Fruit fly (Drosophila melanogaster): Measurements from ENCODE around the gene eyg.

The eyg gene

dm6 chr3L:12432392-12433012, 35.3 kb downstream of the eyg start, which contains the start of gene toe:
TSS of gene toe (minus strand) at chr3L:12432668.
- no peak for TF ChIP-seq Atf3 (GFP tag; optimal IDR thresholded peaks at IDR 0.05)
- TF ChIP-seq chinmo (GFP tag; IDR thresholded peaks at IDR 0.05; ENCODE audit: partially characterized antibody) = 0 out of 4 replicates have a peak, but pooled peaks have one; percentile 35
- no peak for TF ChIP-seq Kr (GFP tag; optimal IDR thresholded peaks at IDR 0.05)
- no peak for TF ChIP-seq ham (GFP tag; IDR thresholded peaks at IDR 0.05)
- no peak for TF ChIP-seq pb (GFP tag; optimal IDR thresholded peaks at IDR 0.05)
- no peak for TF ChIP-seq gcm2 (GFP tag; optimal IDR thresholded peaks at IDR 0.05)
- TF ChIP-seq crp (GFP tag; optimal IDR thresholded peaks at IDR 0.05) = no peak
- no peak for TF ChIP-seq CG9437 (GFP tag; optimal IDR thresholded peaks at IDR 0.05)
- TF ChIP-seq en (GFP tag; optimal IDR thresholded peaks at IDR 0.05) = no peak
- no peak for TF ChIP-seq crc (GFP tag; optimal IDR thresholded peaks at IDR 0.05)
- TF ChIP-seq Nf-YC (tag; optimal IDR thresholded peaks at IDR 0.05) = peak; percentile 53
- TF ChIP-seq jigr1 (GFP tag; IDR thresholded peaks at IDR 0.05) = no peak
- TF ChIP-seq sqz (GFP tag; optimal IDR thresholded peaks at IDR 0.05) = peak; percentile 75
- TF ChIP-seq Atf6 (GFP tag; IDR thresholded peaks at IDR 0.05) = no peak
- TF ChIP-seq CG13624 (GFP tag; optimal IDR thresholded peaks at IDR 0.05) = no peak
- no peak for TF ChIP-seq ranshi (GFP tag; IDR thresholded peaks at IDR 0.05)
- TF ChIP-seq CG7372 (GFP tag; IDR thresholded peaks at IDR 0.05) = no peak
- TF ChIP-seq Dref (GFP tag; IDR thresholded peaks at IDR 0.05) = no peak
- TF ChIP-seq z (GFP tag; IDR thresholded peaks at IDR 0.05) = peak; percentile 96
- TF ChIP-seq CG18764 (GFP tag; optimal IDR thresholded peaks at IDR 0.05) = no peak
- TF ChIP-seq Asciz (GFP tag; optimal IDR thresholded peaks at IDR 0.05) = no peak
- TF ChIP-seq seq (GFP tag; IDR thresholded peaks at IDR 0.05) = no peak
- TF ChIP-seq CG13775 (GFP tag; optimal IDR thresholded peaks at IDR 0.05) = no peak
- TF ChIP-seq Myb (GFP tag; optimal IDR thresholded peaks at IDR 0.05) = no peak
- no peak for TF ChIP-seq CkIIα-i1 (GFP tag; IDR thresholded peaks at IDR 0.05)
- no peak for TF ChIP-seq klu (GFP tag; IDR thresholded peaks at IDR 0.05)
- no peak for TF ChIP-seq disco-r (GFP tag; optimal IDR thresholded peaks at IDR 0.05)
- no peak for TF ChIP-seq HHEX (GFP tag; optimal IDR thresholded peaks at IDR 0.05)
- TF ChIP-seq HLHmδ (GFP tag; optimal IDR thresholded peaks at IDR 0.05) = no peak
- TF ChIP-seq CG4424 (GFP tag; optimal IDR thresholded peaks at IDR 0.05) = no peak
- no peak for TF ChIP-seq abd-A (tag; optimal IDR thresholded peaks at IDR 0.05)
- no peak for TF ChIP-seq CG8765 (GFP tag; IDR thresholded peaks at IDR 0.05)
- no peak for TF ChIP-seq CG12155 (GFP tag; optimal IDR thresholded peaks at IDR 0.05)
- no peak for TF ChIP-seq hth (optimal IDR thresholded peaks at IDR 0.05)
- no peak for TF ChIP-seq cad (GFP tag; optimal IDR thresholded peaks at IDR 0.05)
- TF ChIP-seq CG32772 (GFP tag; IDR thresholded peaks at IDR 0.05) = 0 out of 2 replicates have a peak, but pooled peaks have one; percentile 10
- no peak for TF ChIP-seq sr (GFP tag; IDR thresholded peaks at IDR 0.05)
- TF ChIP-seq gce (GFP tag; IDR thresholded peaks at IDR 0.05) = 0 out of 3 replicates have a peak, but pooled peaks have one; percentile 32
- TF ChIP-seq slou (GFP tag; optimal IDR thresholded peaks at IDR 0.05) = no peak
- no peak for TF ChIP-seq fd96Cb (tag; optimal IDR thresholded peaks at IDR 0.05)
- no peak for TF ChIP-seq CG10462 (GFP tag; optimal IDR thresholded peaks at IDR 0.05)
- no peak for TF ChIP-seq CG6791 (GFP tag; IDR thresholded peaks at IDR 0.05; ENCODE audit: partially characterized antibody)
- no peak for TF ChIP-seq pzg (GFP tag; optimal IDR thresholded peaks at IDR 0.05)
- peak; percentile 80 for TF ChIP-seq cg (GFP tag; optimal IDR thresholded peaks at IDR 0.05)
- no peak for TF ChIP-seq ERR (GFP tag; optimal IDR thresholded peaks at IDR 0.05)
- TF ChIP-seq sisA (GFP tag; IDR thresholded peaks at IDR 0.05) = no peak
- TF ChIP-seq ci (GFP tag; IDR thresholded peaks at IDR 0.05) = 0 out of 3 replicates have a peak, but pooled peaks have one; percentile 5
- TF ChIP-seq slp2 (GFP tag; optimal IDR thresholded peaks at IDR 0.05) = no peak
- no peak for TF ChIP-seq CG12391 (tag; optimal IDR thresholded peaks at IDR 0.05)
- no peak for TF ChIP-seq lbe (GFP tag; optimal IDR thresholded peaks at IDR 0.05)
- no peak for TF ChIP-seq dan (GFP tag; IDR thresholded peaks at IDR 0.05)
- TF ChIP-seq CG6813 (GFP tag; optimal IDR thresholded peaks at IDR 0.05) = no peak
